Fruit fly (Drosophila melanogaster) whole organism, embryonic: ENCODE measurements around the gene Nlg4.

Experiments used
- CG10366 ChIP-seq: fragments of 200-800 bp; sonication (Bioruptor generic); IDR thresholded peaks from 2 replicates; pipeline ENCODE4 v1.3.6; 2022; ENCODE audit warnings: missing biosample characterization, missing genetic modification characterization
- CG11696 ChIP-seq: fragments of 200-800 bp; sonication (Bioruptor generic); IDR thresholded peaks from 2 replicates; pipeline ENCODE4 v1.3.6; 2022; ENCODE audit warnings: missing biosample characterization, missing genetic modification characterization
- CG12391 ChIP-seq: fragments of 200-800 bp; sonication (Bioruptor generic); optimal IDR thresholded peaks from 3 replicates; lab custom pipeline; 2018; ENCODE audit warnings: missing biosample characterization, mild to moderate bottlenecking, missing genetic modification characterization, moderate library complexity
- CG13287 ChIP-seq: fragments of 200-800 bp; sonication (Bioruptor generic); IDR thresholded peaks from 2 replicates; pipeline ENCODE4 v1.3.6; 2022; ENCODE audit warnings: missing biosample characterization, missing genetic modification characterization; ENCODE audit not compliant: partially characterized antibody
- CG13894 ChIP-seq: fragments of 200-800 bp; sonication (Bioruptor generic); optimal IDR thresholded peaks from 3 replicates; lab custom pipeline; 2018; ENCODE audit warnings: missing biosample characterization, mild to moderate bottlenecking, missing genetic modification characterization, moderate library complexity
- CG14441 ChIP-seq: fragments of 200-800 bp; sonication (Bioruptor generic); IDR thresholded peaks from 2 replicates; pipeline ENCODE4 v1.3.6; 2022; ENCODE audit warnings: missing biosample characterization, missing genetic modification characterization
- CG1603 ChIP-seq: fragments of 200-800 bp; sonication (Bioruptor generic); optimal IDR thresholded peaks from 2 replicates; lab custom pipeline; 2019; ENCODE audit warnings: missing biosample characterization, mild to moderate bottlenecking, missing genetic modification characterization, moderate library complexity
- CG17829 ChIP-seq: fragments of 200-800 bp; optimal IDR thresholded peaks from 2 replicates; lab custom pipeline; 2019; ENCODE audit warnings: missing biosample characterization, mild to moderate bottlenecking, missing genetic modification characterization, moderate library complexity
- CG17912 ChIP-seq: fragments of 200-800 bp; sonication (Bioruptor generic); optimal IDR thresholded peaks from 2 replicates; lab custom pipeline; 2018; ENCODE audit warnings: missing biosample characterization, mild to moderate bottlenecking, missing genetic modification characterization
- CG32772 ChIP-seq: fragments of 200-800 bp; sonication (Bioruptor generic); IDR thresholded peaks from 2 replicates; pipeline ENCODE4 v1.3.6; 2022; ENCODE audit warnings: missing biosample characterization, missing genetic modification characterization
- CG34224 ChIP-seq: fragments of 200-800 bp; sonication (Bioruptor generic); IDR thresholded peaks from 3 replicates; pipeline ENCODE4 v1.3.6; 2022; ENCODE audit warnings: missing biosample characterization, missing genetic modification characterization; ENCODE audit not compliant: partially characterized antibody
- CG34422 ChIP-seq: fragments of 200-800 bp; sonication (Bioruptor generic); IDR thresholded peaks from 3 replicates; pipeline ENCODE4 v1.3.6; 2022; ENCODE audit warnings: missing biosample characterization, missing genetic modification characterization
- CG6689 ChIP-seq: fragments of 200-800 bp; sonication (Bioruptor generic); IDR thresholded peaks from 2 replicates; pipeline ENCODE4 v1.3.6; 2022; ENCODE audit warnings: missing biosample characterization, missing genetic modification characterization
- CG7745 ChIP-seq: fragments of 200-800 bp; sonication (Bioruptor generic); optimal IDR thresholded peaks from 2 replicates; lab custom pipeline; 2018; ENCODE audit warnings: missing biosample characterization, mild to moderate bottlenecking, missing genetic modification characterization, moderate library complexity
- CG8290 ChIP-seq, 3 experiments: fragments of 200-800 bp; sonication (Bioruptor generic); optimal IDR thresholded peaks; 2 replicates each; lab custom pipeline; 2016 to 2019; ENCODE audit warnings: missing biosample characterization in 3 of 3, missing genetic modification characterization in 3 of 3, mild to moderate bottlenecking in 2 of 3, moderate library complexity in 1 of 3
- CG9215 ChIP-seq: fragments of 200-800 bp; sonication (Bioruptor generic); IDR thresholded peaks from 2 replicates; pipeline ENCODE4 v1.3.6; 2022; ENCODE audit warnings: missing biosample characterization, missing genetic modification characterization
- Dbx ChIP-seq: fragments of 200-800 bp; sonication (Bioruptor generic); IDR thresholded peaks from 3 replicates; pipeline ENCODE4 v1.3.6; 2022; ENCODE audit warnings: missing biosample characterization, missing genetic modification characterization
- Dp ChIP-seq: fragments of 200-800 bp; sonication (Bioruptor generic); optimal IDR thresholded peaks from 2 replicates; lab custom pipeline; 2018; ENCODE audit warnings: missing biosample characterization, mild to moderate bottlenecking, missing genetic modification characterization, moderate library complexity
- HLH54F ChIP-seq: fragments of 200-800 bp; sonication (Bioruptor generic); optimal IDR thresholded peaks from 3 replicates; lab custom pipeline; 2016; ENCODE audit warnings: missing biosample characterization, missing genetic modification characterization
- HLHmδ ChIP-seq: fragments of 200-800 bp; sonication (Bioruptor generic); optimal IDR thresholded peaks from 2 replicates; lab custom pipeline; 2018; ENCODE audit warnings: missing biosample characterization, mild to moderate bottlenecking, missing genetic modification characterization, moderate library complexity
- HmgZ ChIP-seq: fragments of 200-800 bp; sonication (Bioruptor generic); optimal IDR thresholded peaks from 2 replicates; lab custom pipeline; 2018; ENCODE audit warnings: missing biosample characterization, mild to moderate bottlenecking, missing genetic modification characterization
- Lhr ChIP-seq: fragments of 200-800 bp; sonication (Bioruptor generic); optimal IDR thresholded peaks from 3 replicates; lab custom pipeline; 2017; ENCODE audit warnings: mild to moderate bottlenecking, missing biosample characterization, missing genetic modification reagents, missing genetic modification characterization
- Lpt ChIP-seq: fragments of >200 bp; optimal IDR thresholded peaks from 2 replicates; lab custom pipeline; 2018; ENCODE audit warnings: missing biosample characterization, missing genetic modification characterization
- MTF-1 ChIP-seq: fragments of 200-800 bp; sonication (Bioruptor generic); optimal IDR thresholded peaks from 2 replicates; lab custom pipeline; 2018; ENCODE audit warnings: missing biosample characterization, mild to moderate bottlenecking, missing genetic modification characterization, borderline replicate concordance
- Optix ChIP-seq: fragments of 200-800 bp; sonication (Bioruptor generic); IDR thresholded peaks from 3 replicates; pipeline ENCODE4 v1.3.6; 2022; ENCODE audit warnings: missing biosample characterization, missing genetic modification characterization
- Sin3A ChIP-seq: fragments of >200 bp; optimal IDR thresholded peaks from 2 replicates; lab custom pipeline; 2018
- Usf ChIP-seq: fragments of 200-800 bp; sonication (Bioruptor generic); optimal IDR thresholded peaks from 2 replicates; lab custom pipeline; 2017; ENCODE audit warnings: missing genotype, missing biosample characterization, missing genetic modification characterization
- ato ChIP-seq: fragments of 200-800 bp; sonication (Bioruptor generic); IDR thresholded peaks from 2 replicates; pipeline ENCODE4 v1.3.6; 2022; ENCODE audit warnings: missing biosample characterization, missing genetic modification characterization; ENCODE audit not compliant: partially characterized antibody
- bbx ChIP-seq: fragments of 200-800 bp; sonication (Bioruptor generic); IDR thresholded peaks from 2 replicates; pipeline ENCODE4 v1.3.6; 2022; ENCODE audit warnings: missing biosample characterization, missing genetic modification characterization; ENCODE audit not compliant: partially characterized antibody
- cg ChIP-seq: fragments of 200-800 bp; sonication (Bioruptor generic); optimal IDR thresholded peaks from 3 replicates; lab custom pipeline; 2019; ENCODE audit warnings: missing biosample characterization, mild to moderate bottlenecking, missing genetic modification characterization, moderate library complexity
- gfzf ChIP-seq: fragments of 200-800 bp; sonication (Bioruptor generic); optimal IDR thresholded peaks from 2 replicates; lab custom pipeline; 2016; ENCODE audit warnings: missing biosample characterization, mild to moderate bottlenecking, missing genetic modification characterization, moderate library complexity
- gsb ChIP-seq: fragments of 200-800 bp; sonication (Bioruptor generic); IDR thresholded peaks from 2 replicates; pipeline ENCODE4 v1.3.6; 2022; ENCODE audit warnings: missing biosample characterization, missing genetic modification characterization
- hb ChIP-seq: fragments of 200-800 bp; sonication (Bioruptor generic); IDR thresholded peaks from 3 replicates; pipeline ENCODE4 v1.3.6; 2022; ENCODE audit warnings: missing biosample characterization, missing genetic modification characterization; ENCODE audit not compliant: partially characterized antibody
- hkb ChIP-seq, 2 experiments: fragments of 200-800 bp in 1 of 2; fragments of >200 bp in 1 of 2; sonication (Bioruptor generic) in 1 of 2; IDR thresholded peaks in 1 of 2; optimal IDR thresholded peaks in 1 of 2; 2 replicates each; pipeline versions ENCODE4 v1.3.6 to Lab custom; 2017 to 2022; ENCODE audit warnings: missing biosample characterization in 1 of 2, missing genetic modification characterization in 1 of 2
- nerfin-2 ChIP-seq: fragments of 200-800 bp; sonication (Bioruptor generic); IDR thresholded peaks from 2 replicates; pipeline ENCODE4 v1.3.6; 2022; ENCODE audit warnings: missing biosample characterization, missing genetic modification characterization; ENCODE audit not compliant: partially characterized antibody
- nmo ChIP-seq: fragments of 200-800 bp; sonication (Bioruptor generic); optimal IDR thresholded peaks from 2 replicates; lab custom pipeline; 2018; ENCODE audit warnings: missing biosample characterization, mild to moderate bottlenecking, missing genetic modification characterization, moderate library complexity
- odd ChIP-seq: fragments of 200-800 bp; sonication (Bioruptor generic); optimal IDR thresholded peaks from 2 replicates; lab custom pipeline; 2017; ENCODE audit warnings: missing biosample characterization, mild to moderate bottlenecking, missing genetic modification characterization
- onecut ChIP-seq: fragments of 200-800 bp; sonication (Bioruptor generic); IDR thresholded peaks from 2 replicates; pipeline ENCODE4 v1.3.6; 2022; ENCODE audit warnings: missing biosample characterization, missing genetic modification characterization
- pita ChIP-seq: fragments of 200-800 bp; sonication (Bioruptor generic); optimal IDR thresholded peaks from 2 replicates; lab custom pipeline; 2017; ENCODE audit warnings: missing biosample characterization, mild to moderate bottlenecking, missing genetic modification characterization
- rib ChIP-seq: fragments of 200-800 bp; sonication (Bioruptor generic); IDR thresholded peaks from 2 replicates; pipeline ENCODE4 v1.3.6; 2022; ENCODE audit warnings: missing biosample characterization, missing genetic modification characterization
- scrt ChIP-seq: fragments of 200-800 bp; sonication (Bioruptor generic); optimal IDR thresholded peaks from 2 replicates; lab custom pipeline; 2018; ENCODE audit warnings: missing biosample characterization, mild to moderate bottlenecking, missing genetic modification characterization, moderate library complexity
- sens ChIP-seq: fragments of 200-800 bp; sonication (Bioruptor generic); peaks from one replicate; lab custom pipeline; 2016; ENCODE audit warnings: missing biosample characterization, missing genetic modification characterization
- shn ChIP-seq: fragments of 200-800 bp; sonication (Bioruptor generic); optimal IDR thresholded peaks from 3 replicates; lab custom pipeline; 2016; ENCODE audit warnings: missing biosample characterization, missing genetic modification characterization
- sob ChIP-seq: fragments of 200-800 bp; sonication (Bioruptor generic); IDR thresholded peaks from 2 replicates; pipeline ENCODE4 v1.3.6; 2022; ENCODE audit warnings: missing biosample characterization, missing genetic modification characterization
- stc ChIP-seq: fragments of 200-800 bp; sonication (Bioruptor generic); IDR thresholded peaks from 2 replicates; pipeline ENCODE4 v1.3.6; 2022; ENCODE audit warnings: missing biosample characterization, missing genetic modification characterization
- tin ChIP-seq: fragments of 200-800 bp; sonication (Bioruptor generic); optimal IDR thresholded peaks from 3 replicates; lab custom pipeline; 2016; ENCODE audit warnings: missing biosample characterization, missing genetic modification characterization
- wdn ChIP-seq: fragments of 200-800 bp; sonication (Bioruptor generic); IDR thresholded peaks from 2 replicates; pipeline ENCODE4 v1.3.6; 2022; ENCODE audit warnings: missing biosample characterization, missing genetic modification characterization

The Nlg4 gene

dm6 chr3R:20252443-20252913 lies 47.9 kb downstream of the Nlg4 start, which contains the start of gene cic (continued):
- TF ChIP-seq wdn (0 out of 2 replicates have a peak, but pooled peaks have one; percentile 19), gsb (GFP tag; lab: Robert Waterston, UW) (peak; percentile 7; the same call in 1 of the 2 replicates), scrt (no peak), bbx (GFP tag; lab: Robert Waterston, UW) (peak; percentile 39), hb (GFP tag; lab: Robert Waterston, UW) (no peak), nmo (GFP tag; lab: Kevin White, UChicago) (peak; percentile 61), nerfin-2 (GFP tag; lab: Robert Waterston, UW) (peak; percentile 54; the same call in 1 of the 2 replicates), CG14441 (GFP tag; lab: Robert Waterston, UW) (no peak), CG8290 (GFP tag; optimal IDR thresholded peaks at IDR 0.05; lab: Kevin White, UChicago) (no peak), CG8290 (tag; optimal IDR thresholded peaks at IDR 0.05; lab: Kevin White, UChicago) (peak in 1 of 2 experiments; percentile 5), hkb (optimal IDR thresholded peaks at IDR 0.05; lab: Kevin White, UChicago) (peak; percentile 59), hkb (GFP tag; IDR thresholded peaks at IDR 0.05; lab: Robert Waterston, UW) (peak; percentile 8; the same call in 1 of the 2 replicates), CG10366 (no peak), CG11696 (0 out of 2 replicates have a peak, but pooled peaks have one; percentile 15), Dbx (GFP tag; lab: Robert Waterston, UW) (peak; percentile 42; the same call in 2 of the 3 replicates), pita (GFP tag; lab: Kevin White, UChicago) (peak; percentile 75), sob (peak; percentile 49; the same call in 1 of the 2 replicates), odd (GFP tag; lab: Kevin White, UChicago) (no peak), CG9215 (GFP tag; lab: Robert Waterston, UW) (peak; percentile 98), Sin3A (lab: Kevin White, UChicago) (peak; percentile 86), Dp (GFP tag; lab: Kevin White, UChicago) (peak; percentile 34), shn (GFP tag; lab: Kevin White, UChicago) (no peak), Usf (GFP tag; lab: Kevin White, UChicago) (no peak), cg (GFP tag; lab: Kevin White, UChicago) (no peak), CG13287 (GFP tag; lab: Robert Waterston, UW) (peak; percentile 75), Optix (GFP tag; lab: Robert Waterston, UW) (no peak), CG32772 (GFP tag; lab: Robert Waterston, UW) (no peak), MTF-1 (GFP tag; lab: Kevin White, UChicago) (no peak), CG34224 (peak; percentile 44; the same call in 2 of the 3 replicates), Lhr (GFP tag; lab: Kevin White, UChicago) (peak; percentile 92), Lpt (GFP tag; lab: Kevin White, UChicago) (no peak), stc (0 out of 2 replicates have a peak, but pooled peaks have one; percentile 24), HmgZ (peak; percentile 37), CG1603 (peak; percentile 61), CG7745 (no peak), CG17912 (peak; percentile 23), CG12391 (tag; lab: Kevin White, UChicago) (peak; percentile 15), tin (GFP tag; lab: Kevin White, UChicago) (no peak), CG13894 (tag; lab: Kevin White, UChicago) (peak; percentile 1), HLH54F (GFP tag; lab: Kevin White, UChicago) (no peak), CG34422 (GFP tag; lab: Robert Waterston, UW) (peak; percentile 54; the same call in 2 of the 3 replicates), onecut (GFP tag; lab: Robert Waterston, UW) (no peak), CG6689 (no peak), CG17829 (tag; lab: Kevin White, UChicago) (peak; percentile 58), rib (peak; percentile 55), gfzf (GFP tag; lab: Kevin White, UChicago) (peak; percentile 98), ato (GFP tag; lab: Robert Waterston, UW) (peak; percentile 6; the same call in 1 of the 2 replicates), HLHmδ (peak; percentile 78), sens (GFP tag; lab: Kevin White, UChicago) (peak; percentile 11)
- TF ChIP-seq, all 482 proteins: peak for 81
